Worm (Caenorhabditis elegans) whole organism, young adult: ENCODE results near the gene srh-55.

Source experiments
- K12H6.12 ChIP-seq: fragments of 200-800 bp; sonication (Bioruptor generic); optimal IDR thresholded peaks from 2 replicates; lab custom pipeline; 2018; ENCODE audit warnings: mild to moderate bottlenecking, missing genetic modification characterization, missing compliant biosample characterization
- bed-2 ChIP-seq: fragments of 200-800 bp; sonication (Bioruptor generic); IDR thresholded peaks from 2 replicates; pipeline ENCODE4 v1.3.6; 2022; ENCODE audit warnings: missing genetic modification reagents, missing genetic modification characterization, missing compliant biosample characterization
- ceh-27 ChIP-seq: fragments of 200-800 bp; sonication (Bioruptor generic); optimal IDR thresholded peaks from 2 replicates; lab custom pipeline; 2018; ENCODE audit warnings: mild to moderate bottlenecking, missing genetic modification characterization, moderate library complexity, missing compliant biosample characterization
- nfya-2 ChIP-seq: fragments of 200-800 bp; sonication (Bioruptor generic); IDR thresholded peaks from 2 replicates; pipeline ENCODE4 v1.3.6; 2022; ENCODE audit warnings: missing genetic modification reagents, missing genetic modification characterization, missing compliant biosample characterization
- unc-62 ChIP-seq: fragments of 150-350 bp; optimal IDR thresholded peaks from 2 replicates; lab custom pipeline; 2014; ENCODE audit warnings: missing biosample characterization, missing genetic modification reagents, missing genetic modification characterization
- ztf-22 ChIP-seq: fragments of 200-800 bp; sonication (Bioruptor generic); optimal IDR thresholded peaks from 2 replicates; lab custom pipeline; 2018; ENCODE audit warnings: mild to moderate bottlenecking, missing genetic modification characterization, moderate library complexity, missing compliant biosample characterization

ce11 chrV:15143285-15143684 lies 10.1 kb upstream of the srh-55 start, which contains the start of gene K08F9.1:
- TF ChIP-seq ztf-22 (GFP tag; lab: Kevin White, UChicago) (no peak), unc-62 (no peak), K12H6.12 (tag; lab: Kevin White, UChicago) (no peak), nfya-2 (GFP tag; lab: Robert Waterston, UW) (no peak), ceh-27 (GFP tag; lab: Kevin White, UChicago) (no peak), bed-2 (GFP tag; lab: Robert Waterston, UW) (no peak)
